Fruit fly (Drosophila melanogaster) whole organism, wandering third instar larva: ENCODE results near the gene pix.
A peak's percentile ranks its signal among the peaks of the same experiment; 100 is the strongest.

Experiments used
- Abd-B ChIP-seq: fragments of >200 bp; optimal IDR thresholded peaks from 2 replicates; lab custom pipeline; 2017; ENCODE audit warnings: missing biosample characterization, missing genetic modification characterization
- CG32264 ChIP-seq: fragments of 200-800 bp; sonication (Bioruptor generic); optimal IDR thresholded peaks from 2 replicates; lab custom pipeline; 2016; ENCODE audit warnings: missing biosample characterization, missing genetic modification characterization
- CG9705 ChIP-seq: fragments of 200-800 bp; sonication (Bioruptor generic); optimal IDR thresholded peaks from 2 replicates; lab custom pipeline; 2018; ENCODE audit warnings: missing biosample characterization, mild to moderate bottlenecking, missing genetic modification characterization
- CrebA ChIP-seq: fragments of 200-800 bp; sonication (Bioruptor generic); optimal IDR thresholded peaks from 2 replicates; lab custom pipeline; 2016; ENCODE audit warnings: missing biosample characterization, mild to moderate bottlenecking, missing genetic modification characterization, borderline replicate concordance
- Dfd ChIP-seq: fragments of >200 bp; optimal IDR thresholded peaks from 2 replicates; lab custom pipeline; 2017; ENCODE audit warnings: missing biosample characterization, missing genetic modification characterization
- Dif ChIP-seq: fragments of 200-275, 200-300 bp; sonication (Bioruptor generic); optimal IDR thresholded peaks from 2 replicates; lab custom pipeline; 2018; ENCODE audit warnings: missing biosample characterization, missing genetic modification characterization; ENCODE audit not compliant: partially characterized antibody
- GATAd ChIP-seq: sonication (Bioruptor generic); optimal IDR thresholded peaks from 2 replicates; lab custom pipeline; 2016; ENCODE audit warnings: missing biosample characterization, missing genetic modification characterization
- HLH106 ChIP-seq: fragments of 200-800 bp; optimal IDR thresholded peaks from 3 replicates; lab custom pipeline; 2019; ENCODE audit warnings: missing biosample characterization, mild to moderate bottlenecking, missing genetic modification characterization, moderate library complexity
- Hnf4 ChIP-seq: fragments of 200-800 bp; sonication (Bioruptor generic); optimal IDR thresholded peaks from 2 replicates; lab custom pipeline; 2016; ENCODE audit warnings: missing biosample characterization, mild to moderate bottlenecking, missing genetic modification characterization
- Hr78 ChIP-seq: fragments of >200 bp; optimal IDR thresholded peaks from 2 replicates; lab custom pipeline; 2017; ENCODE audit warnings: missing biosample characterization, missing genetic modification characterization
- Hr83 ChIP-seq: fragments of 200-300 bp; sonication (Bioruptor generic); optimal IDR thresholded peaks from 2 replicates; lab custom pipeline; 2016; ENCODE audit warnings: missing biosample characterization, mild to moderate bottlenecking, missing genetic modification characterization, moderate library complexity; ENCODE audit not compliant: poor library complexity, severe bottlenecking
- Jra ChIP-seq: sonication (Bioruptor generic); optimal IDR thresholded peaks from 2 replicates; lab custom pipeline; 2016; ENCODE audit warnings: missing biosample characterization, missing genetic modification characterization
- Mio ChIP-seq: sonication (Bioruptor generic); optimal IDR thresholded peaks from 2 replicates; lab custom pipeline; 2016; ENCODE audit warnings: missing biosample characterization, missing genetic modification characterization
- Myc ChIP-seq: fragments of >200 bp; optimal IDR thresholded peaks from 2 replicates; lab custom pipeline; 2017
- N ChIP-seq: fragments of >200 bp; optimal IDR thresholded peaks from 2 replicates; lab custom pipeline; 2018; ENCODE audit warnings: missing biosample characterization, missing external identifiers, missing genetic modification characterization
- OdsH ChIP-seq: fragments of 200-800 bp; sonication (Bioruptor generic); optimal IDR thresholded peaks from 2 replicates; lab custom pipeline; 2016; ENCODE audit warnings: missing biosample characterization, mild to moderate bottlenecking, missing genetic modification characterization
- Rel ChIP-seq, 2 experiments: fragments of 200-800 bp; sonication (Bioruptor generic) in 1 of 2; optimal IDR thresholded peaks; 2 replicates in 1 of 2; 3 replicates in 1 of 2; lab custom pipeline; 2016 to 2019; ENCODE audit warnings: mild to moderate bottlenecking in 2 of 2, missing biosample characterization in 2 of 2, missing genetic modification characterization in 2 of 2, moderate library complexity in 1 of 2
- Sp1 ChIP-seq: fragments of 200-800 bp; sonication (Bioruptor generic); optimal IDR thresholded peaks from 3 replicates; lab custom pipeline; 2019; ENCODE audit warnings: missing biosample characterization, mild to moderate bottlenecking, missing genetic modification characterization, moderate library complexity
- Vsx2 ChIP-seq: fragments of 200-300, 225-300 bp; sonication (Bioruptor generic); optimal IDR thresholded peaks from 2 replicates; lab custom pipeline; 2018; ENCODE audit warnings: missing biosample characterization, missing genetic modification characterization; ENCODE audit not compliant: partially characterized antibody
- br ChIP-seq: fragments of 200-800 bp; sonication (Bioruptor generic); optimal IDR thresholded peaks from 2 replicates; lab custom pipeline; 2016; ENCODE audit warnings: missing biosample characterization, missing genetic modification characterization
- brk ChIP-seq: fragments of 200-800 bp; sonication (Bioruptor generic); optimal IDR thresholded peaks from 2 replicates; lab custom pipeline; 2016; ENCODE audit warnings: missing biosample characterization, mild to moderate bottlenecking, missing genetic modification characterization
- dl ChIP-seq, 2 experiments: fragments of 175-275, 200-275 bp in 1 of 2; fragments of 200-275 bp in 1 of 2; sonication (Bioruptor generic); optimal IDR thresholded peaks; lab custom pipeline; 2018; ENCODE audit warnings: mild to moderate bottlenecking in 2 of 2, missing biosample characterization in 2 of 2, missing genetic modification characterization in 2 of 2, moderate library complexity in 2 of 2; ENCODE audit not compliant: partially characterized antibody in 2 of 2, insufficient read depth in 1 of 2
- dmrt93B ChIP-seq: fragments of 200-800 bp; sonication (Bioruptor generic); optimal IDR thresholded peaks from 2 replicates; lab custom pipeline; 2018; ENCODE audit warnings: missing biosample characterization, mild to moderate bottlenecking, missing genetic modification characterization
- dsf ChIP-seq: sonication (Bioruptor generic); optimal IDR thresholded peaks from 2 replicates; lab custom pipeline; 2016; ENCODE audit warnings: missing biosample characterization, missing genetic modification characterization, borderline replicate concordance
- ey ChIP-seq: fragments of 200-800 bp; sonication (Bioruptor generic); optimal IDR thresholded peaks from 2 replicates; lab custom pipeline; 2016; ENCODE audit warnings: missing biosample characterization, missing genetic modification characterization
- foxo ChIP-seq, 2 experiments: fragments of 200-800 bp; sonication (Bioruptor generic); optimal IDR thresholded peaks; 2 replicates in 1 of 2; 3 replicates in 1 of 2; lab custom pipeline; 2016 to 2017; ENCODE audit warnings: missing biosample characterization in 2 of 2, missing genetic modification characterization in 2 of 2
- fru ChIP-seq: fragments of 200-800 bp; sonication (Bioruptor generic); optimal IDR thresholded peaks from 3 replicates; lab custom pipeline; 2016; ENCODE audit warnings: missing biosample characterization, mild to moderate bottlenecking, missing genetic modification characterization
- h ChIP-seq: fragments of 200-800 bp; sonication (Bioruptor generic); optimal IDR thresholded peaks from 3 replicates; lab custom pipeline; 2016; ENCODE audit warnings: missing biosample characterization, mild to moderate bottlenecking, missing genetic modification characterization
- jim ChIP-seq: fragments of 175-275, 200-325 bp; sonication (Bioruptor generic); optimal IDR thresholded peaks from 2 replicates; lab custom pipeline; 2016; ENCODE audit warnings: missing biosample characterization, mild to moderate bottlenecking, missing genetic modification characterization
- lola ChIP-seq: fragments of >200 bp; optimal IDR thresholded peaks from 2 replicates; lab custom pipeline; 2017; ENCODE audit warnings: missing biosample characterization, missing genetic modification characterization
- pan ChIP-seq: fragments of >200 bp; optimal IDR thresholded peaks from 2 replicates; lab custom pipeline; 2017
- psq ChIP-seq: fragments of 200-800 bp; sonication (Bioruptor generic); optimal IDR thresholded peaks from 3 replicates; lab custom pipeline; 2017; ENCODE audit warnings: missing biosample characterization, mild to moderate bottlenecking, missing genetic modification characterization, moderate library complexity
- rgr ChIP-seq: fragments of 200-800 bp; sonication (Bioruptor generic); optimal IDR thresholded peaks from 3 replicates; lab custom pipeline; 2016; ENCODE audit warnings: missing biosample characterization, mild to moderate bottlenecking, missing genetic modification characterization
- sage ChIP-seq: fragments of 200-800 bp; sonication (Bioruptor generic); optimal IDR thresholded peaks from 2 replicates; lab custom pipeline; 2016; ENCODE audit warnings: missing biosample characterization, mild to moderate bottlenecking, missing genetic modification characterization
- sv ChIP-seq: fragments of 200-800 bp; sonication (Bioruptor generic); optimal IDR thresholded peaks from 3 replicates; lab custom pipeline; 2016; ENCODE audit warnings: missing biosample characterization, missing genetic modification characterization
- tai ChIP-seq: sonication (Bioruptor generic); optimal IDR thresholded peaks from 2 replicates; lab custom pipeline; 2016; ENCODE audit warnings: missing biosample characterization, missing genetic modification characterization
- usp ChIP-seq: fragments of >200 bp; optimal IDR thresholded peaks from 2 replicates; lab custom pipeline; 2017; ENCODE audit warnings: missing biosample characterization, missing genetic modification characterization
- woc ChIP-seq: sonication (Bioruptor generic); optimal IDR thresholded peaks from 2 replicates; lab custom pipeline; 2016; ENCODE audit warnings: missing biosample characterization, mild to moderate bottlenecking, missing genetic modification characterization

pix gene

dm6 chr3L:8974478-8975477 is at the start of gene pix, which contains the start of gene Srp68:
Gene pix (minus strand): TSS chr3L:8974765.
Gene Srp68 (plus strand): TSS chr3L:8975046.
- no peak for TF ChIP-seq Rel (GFP tag; optimal IDR thresholded peaks at IDR 0.05; lab: Kevin White, UChicago)
- peak; percentile 25 for TF ChIP-seq Rel (tag; optimal IDR thresholded peaks at IDR 0.05; lab: Kevin White, UChicago)
- no peak for TF ChIP-seq fru (GFP tag; lab: Kevin White, UChicago)
- TF ChIP-seq tai (GFP tag; lab: Kevin White, UChicago) = no peak
- no peak for TF ChIP-seq Abd-B (GFP tag; lab: Kevin White, UChicago)
- TF ChIP-seq h (GFP tag; lab: Kevin White, UChicago) = no peak
- no peak for TF ChIP-seq Dfd (GFP tag; lab: Kevin White, UChicago)
- no peak for TF ChIP-seq lola (GFP tag; lab: Kevin White, UChicago)
- peak; percentile 31 for TF ChIP-seq dmrt93B (GFP tag; lab: Kevin White, UChicago)
- no peak for TF ChIP-seq N (GFP tag; lab: Kevin White, UChicago)
- no peak for TF ChIP-seq dl (GFP tag; optimal IDR thresholded peaks at IDR 0.05; lab: Kevin White, UChicago; ENCODE audit: insufficient read depth in 1 of 2, partially characterized antibody in 2 of 2)
- TF ChIP-seq usp (GFP tag; lab: Kevin White, UChicago) = no peak
- TF ChIP-seq HLH106 (tag; lab: Kevin White, UChicago) = peak; percentile 80
- peak; percentile 0 for TF ChIP-seq Hr83
- TF ChIP-seq Myc (lab: Kevin White, UChicago) = no peak
- no peak for TF ChIP-seq Hr78
- TF ChIP-seq sage (GFP tag; lab: Kevin White, UChicago) = no peak
- peak; percentile 74 for TF ChIP-seq psq (GFP tag; lab: Kevin White, UChicago)
- TF ChIP-seq CG9705 (GFP tag; lab: Kevin White, UChicago) = peak; percentile 54
- TF ChIP-seq foxo (GFP tag; optimal IDR thresholded peaks at IDR 0.05; lab: Kevin White, UChicago) = peak in 1 of 2 experiments; percentile 61
- TF ChIP-seq CG32264 (GFP tag; lab: Kevin White, UChicago) = no peak
- TF ChIP-seq Vsx2 (GFP tag; lab: Kevin White, UChicago) = no peak
- no peak for TF ChIP-seq Jra (GFP tag; lab: Kevin White, UChicago)
- TF ChIP-seq Sp1 = peak; percentile 74
- no peak for TF ChIP-seq br (GFP tag; lab: Kevin White, UChicago)
- no peak for TF ChIP-seq pan (lab: Kevin White, UChicago)
- no peak for TF ChIP-seq Mio (GFP tag; lab: Kevin White, UChicago)
- TF ChIP-seq Hnf4 = no peak
- no peak for TF ChIP-seq brk (GFP tag; lab: Kevin White, UChicago)
- TF ChIP-seq jim = no peak
- no peak for TF ChIP-seq Dif (GFP tag; lab: Kevin White, UChicago)
- peak; percentile 55 for TF ChIP-seq sv (GFP tag; lab: Kevin White, UChicago)
- peak; percentile 44 for TF ChIP-seq woc (GFP tag; lab: Kevin White, UChicago)
- peak; percentile 60 for TF ChIP-seq GATAd (GFP tag; lab: Kevin White, UChicago)
- TF ChIP-seq OdsH (GFP tag; lab: Kevin White, UChicago) = peak; percentile 70
- peak; percentile 72 for TF ChIP-seq rgr
- TF ChIP-seq dsf (GFP tag; lab: Kevin White, UChicago) = no peak
- peak; percentile 70 for TF ChIP-seq ey (GFP tag; lab: Kevin White, UChicago)
- no peak for TF ChIP-seq CrebA (GFP tag; lab: Kevin White, UChicago)

dm6 chr3L:9023627-9024026 is 49.1 kb upstream of the pix start:
- TF ChIP-seq Hnf4 (no peak), ey (GFP tag; lab: Kevin White, UChicago) (peak; percentile 34), Hr78 (no peak), OdsH (GFP tag; lab: Kevin White, UChicago) (peak; percentile 7), br (GFP tag; lab: Kevin White, UChicago) (peak; percentile 8), foxo (GFP tag; optimal IDR thresholded peaks at IDR 0.05; lab: Kevin White, UChicago) (peak in 1 of 2 experiments; percentile 15), fru (GFP tag; lab: Kevin White, UChicago) (no peak), h (GFP tag; lab: Kevin White, UChicago) (peak; percentile 39), HLH106 (tag; lab: Kevin White, UChicago) (peak; percentile 0), sv (GFP tag; lab: Kevin White, UChicago) (peak; percentile 55)
- TF ChIP-seq, all 38 proteins: peak for 7
